Fruit fly (Drosophila melanogaster): ENCODE measurements around the gene CG5645.

CG5645 gene

DNA sequence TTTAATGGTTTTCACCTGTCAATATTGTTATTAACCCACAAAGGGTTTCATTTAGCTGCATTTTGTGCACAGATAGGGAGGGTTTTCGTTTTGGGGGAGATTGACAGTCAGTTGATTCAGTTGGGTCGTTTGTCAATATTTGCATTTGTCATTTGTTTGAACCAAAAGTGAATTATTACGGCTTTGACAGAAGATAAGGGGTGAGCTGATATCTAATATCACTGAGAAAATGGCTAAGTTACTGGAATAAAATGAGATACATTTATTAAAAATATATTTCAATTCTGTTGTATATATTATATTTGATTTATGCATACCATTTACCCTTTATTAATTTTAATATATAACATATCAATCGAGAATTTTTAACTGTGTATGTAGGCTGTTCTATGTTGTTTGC, 52.6 kb downstream of the CG5645 start (continued):
- TF ChIP-seq CG17568 (GFP tag; optimal IDR thresholded peaks at IDR 0.05) (peak; percentile 83), CG3163 (GFP tag; optimal IDR thresholded peaks at IDR 0.05) (no peak), CG14441 (GFP tag; IDR thresholded peaks at IDR 0.05) (no peak), Doc3 (GFP tag; IDR thresholded peaks at IDR 0.05; ENCODE audit: partially characterized antibody) (no peak), Pdp1 (GFP tag; optimal IDR thresholded peaks at IDR 0.05) (no peak), hbn (GFP tag; IDR thresholded peaks at IDR 0.05; ENCODE audit: partially characterized antibody) (no peak), gcm (GFP tag; optimal IDR thresholded peaks at IDR 0.05) (peak; percentile 71), CG7271 (tag; optimal IDR thresholded peaks at IDR 0.05) (no peak), CG1024 (GFP tag; IDR thresholded peaks at IDR 0.05) (no peak), cg (GFP tag; optimal IDR thresholded peaks at IDR 0.05) (no peak), phol (tag; optimal IDR thresholded peaks at IDR 0.05) (peak; percentile 44), nerfin-1 (tag; optimal IDR thresholded peaks at IDR 0.05) (peak; percentile 73), salm (tag; optimal IDR thresholded peaks at IDR 0.05) (peak; percentile 59), C15 (GFP tag; IDR thresholded peaks at IDR 0.05) (no peak), Fer1 (GFP tag; optimal IDR thresholded peaks at IDR 0.05) (peak; percentile 50), CG33557 (GFP tag; optimal IDR thresholded peaks at IDR 0.05) (peak; percentile 88), ro (GFP tag; IDR thresholded peaks at IDR 0.05) (no peak), CG11093 (GFP tag; IDR thresholded peaks at IDR 0.05) (no peak), CG14014 (GFP tag; IDR thresholded peaks at IDR 0.05) (no peak; the same call in 1 of the 2 replicates), Lpt (GFP tag; optimal IDR thresholded peaks at IDR 0.05) (no peak), CG17361 (GFP tag; IDR thresholded peaks at IDR 0.05) (0 out of 3 replicates have a peak, but pooled peaks have one; percentile 42), onecut (GFP tag; IDR thresholded peaks at IDR 0.05) (peak; percentile 62), Rfx (GFP tag; IDR thresholded peaks at IDR 0.05) (no peak), CG30403 (GFP tag; optimal IDR thresholded peaks at IDR 0.05) (no peak), Hr78 (GFP tag; optimal IDR thresholded peaks at IDR 0.05) (no peak), CG12104 (GFP tag; optimal IDR thresholded peaks at IDR 0.05) (peak; percentile 39), Myb (GFP tag; optimal IDR thresholded peaks at IDR 0.05) (no peak), stwl (tag; optimal IDR thresholded peaks at IDR 0.05) (peak; percentile 11), CG18764 (GFP tag; optimal IDR thresholded peaks at IDR 0.05) (peak; percentile 45), CG13624 (GFP tag; optimal IDR thresholded peaks at IDR 0.05) (no peak), Nf-YB (GFP tag; optimal IDR thresholded peaks at IDR 0.05) (peak; percentile 44), ato (GFP tag; IDR thresholded peaks at IDR 0.05; ENCODE audit: partially characterized antibody) (no peak), Nf-YA (GFP tag; IDR thresholded peaks at IDR 0.05) (no peak), scrt (GFP tag; optimal IDR thresholded peaks at IDR 0.05) (peak; percentile 33), CG15011 (GFP tag; optimal IDR thresholded peaks at IDR 0.05) (peak; percentile 44), nom (GFP tag; optimal IDR thresholded peaks at IDR 0.05) (no peak), Hr39 (optimal IDR thresholded peaks at IDR 0.05) (no peak), CkIIα-i1 (GFP tag; IDR thresholded peaks at IDR 0.05) (no peak), HLH4C (GFP tag; IDR thresholded peaks at IDR 0.05; ENCODE audit: partially characterized antibody) (no peak), sd (tag; optimal IDR thresholded peaks at IDR 0.05) (no peak), CG13894 (tag; optimal IDR thresholded peaks at IDR 0.05) (no peak), pho (GFP tag; optimal IDR thresholded peaks at IDR 0.05) (no peak), emc (GFP tag; optimal IDR thresholded peaks at IDR 0.05) (no peak), sens (GFP tag) (peak; percentile 81), stc (GFP tag; IDR thresholded peaks at IDR 0.05) (peak; percentile 28; the same call in 1 of the 2 replicates), CG3995 (GFP tag; optimal IDR thresholded peaks at IDR 0.05) (no peak), CG3281 (GFP tag; optimal IDR thresholded peaks at IDR 0.05) (peak; percentile 48), vfl (GFP tag; optimal IDR thresholded peaks at IDR 0.05) (no peak), Sox102F (GFP tag; optimal IDR thresholded peaks at IDR 0.05) (peak; percentile 36), jigr1 (GFP tag; IDR thresholded peaks at IDR 0.05) (no peak), CG6689 (GFP tag; IDR thresholded peaks at IDR 0.05) (peak; percentile 35; the same call in 1 of the 2 replicates)
